Worm (Caenorhabditis elegans) whole organism, L1 larva: ENCODE measurements around the gene F49C5.10.

Experiments used
- aha-1 ChIP-seq: fragments of 150-350 bp; optimal IDR thresholded peaks from 2 replicates; lab custom pipeline; 2014; ENCODE audit warnings: missing biosample characterization, missing genetic modification characterization
- aly-2 ChIP-seq: fragments of 150-350 bp; optimal IDR thresholded peaks from 2 replicates; lab custom pipeline; 2014; ENCODE audit warnings: missing biosample characterization, missing genetic modification characterization
- ceh-82 ChIP-seq, 3 experiments: fragments of 150-350 bp in 1 of 3; sonication (generic microtip) in 2 of 3; optimal IDR thresholded peaks; 2 replicates each; lab custom pipeline; 2014 to 2017; ENCODE audit warnings: missing biosample characterization in 3 of 3, missing genetic modification characterization in 3 of 3
- elt-3 ChIP-seq, 6 experiments: fragments of 150-350 bp in 1 of 6; sonication (generic microtip); optimal IDR thresholded peaks; 2 replicates each; lab custom pipeline; 2017 to 2018; ENCODE audit warnings: missing biosample characterization in 6 of 6, missing genetic modification characterization in 6 of 6, inconsistent platforms in 1 of 6
- hlh-17 ChIP-seq: fragments of 200-800 bp; sonication (Bioruptor generic); optimal IDR thresholded peaks from 2 replicates; lab custom pipeline; 2018; ENCODE audit warnings: missing genetic modification characterization, mild to moderate bottlenecking, missing compliant biosample characterization, moderate library complexity, borderline replicate concordance
- lsy-2 ChIP-seq, 2 experiments: fragments of 150-350 bp; optimal IDR thresholded peaks; 2 replicates each; lab custom pipeline; 2014; ENCODE audit warnings: missing biosample characterization in 2 of 2, missing genetic modification characterization in 2 of 2
- nhr-76 ChIP-seq: sonication (generic microtip); optimal IDR thresholded peaks from 2 replicates; lab custom pipeline; 2017; ENCODE audit warnings: missing biosample characterization, missing genetic modification characterization
- nhr-77 ChIP-seq: fragments of 150-350 bp; optimal IDR thresholded peaks from 2 replicates; lab custom pipeline; 2014; ENCODE audit warnings: missing biosample characterization, missing genetic modification characterization
- rnt-1 ChIP-seq: sonication (generic microtip); optimal IDR thresholded peaks from 2 replicates; lab custom pipeline; 2016; ENCODE audit warnings: mild to moderate bottlenecking, missing genetic modification characterization, moderate library complexity, missing compliant biosample characterization
- skn-1 ChIP-seq: fragments of 150-350 bp; optimal IDR thresholded peaks from 2 replicates; lab custom pipeline; 2014; ENCODE audit warnings: missing biosample characterization, missing genetic modification characterization
- sox-4 ChIP-seq: sonication (generic microtip); optimal IDR thresholded peaks from 2 replicates; lab custom pipeline; 2016; ENCODE audit warnings: missing genetic modification characterization, missing compliant biosample characterization
- sptf-1 ChIP-seq: fragments of 150-350 bp; optimal IDR thresholded peaks from 2 replicates; lab custom pipeline; 2014; ENCODE audit warnings: missing biosample characterization, missing genetic modification characterization
- unc-86 ChIP-seq: sonication (generic microtip); optimal IDR thresholded peaks from 2 replicates; lab custom pipeline; 2016; ENCODE audit warnings: missing genetic modification characterization, missing compliant biosample characterization
- zag-1 ChIP-seq: fragments of 150-350 bp; optimal IDR thresholded peaks from 2 replicates; lab custom pipeline; 2014; ENCODE audit warnings: missing biosample characterization, missing genetic modification characterization

- TF ChIP-seq elt-3 (tag; optimal IDR thresholded peaks at IDR 0.05; lab: Kevin White, UChicago) (no peak), sox-4 (tag; lab: Kevin White, UChicago) (no peak), nhr-76 (no peak), skn-1 (no peak), nhr-77 (tag; lab: Kevin White, UChicago) (no peak), zag-1 (tag; lab: Kevin White, UChicago) (no peak), aly-2 (no peak), unc-86 (tag; lab: Kevin White, UChicago) (no peak), lsy-2 (tag; optimal IDR thresholded peaks at IDR 0.05; lab: Kevin White, UChicago) (no peak), aha-1 (tag; lab: Kevin White, UChicago) (no peak), sptf-1 (tag; lab: Kevin White, UChicago) (no peak), rnt-1 (tag; lab: Kevin White, UChicago) (no peak), hlh-17 (no peak), ceh-82 (tag; optimal IDR thresholded peaks at IDR 0.05; lab: Kevin White, UChicago) (no peak)
Observed at ce11 chrII:12508650-12509049, 37.9 kb upstream of the F49C5.10 start, which contains the start of gene srh-67.
